Fruit fly (Drosophila melanogaster): ENCODE data around the gene ND-13A.

DNA sequence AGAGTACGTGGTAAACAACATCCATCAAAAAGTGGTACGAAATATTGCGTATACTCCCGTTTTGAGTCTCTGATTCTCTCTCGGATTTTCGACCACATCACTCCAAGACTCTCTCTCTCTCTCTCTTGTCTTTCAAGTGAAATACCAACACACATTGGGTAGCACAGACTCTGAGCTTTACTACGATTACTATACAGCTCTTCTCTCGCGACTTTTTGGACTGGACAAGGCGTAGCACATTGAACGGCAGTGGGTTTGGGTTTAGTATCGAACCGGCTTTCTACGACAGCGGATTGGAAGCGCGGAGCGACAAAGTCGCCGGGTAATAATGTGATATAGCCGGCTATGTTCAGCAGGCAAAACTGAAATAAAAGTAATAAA, 8.2 kb upstream of the ND-13A start:
- TF ChIP-seq net (GFP tag; optimal IDR thresholded peaks at IDR 0.05) (no peak), lz (GFP tag; optimal IDR thresholded peaks at IDR 0.05) (no peak), CG10669 (GFP tag; optimal IDR thresholded peaks at IDR 0.05) (no peak), Hr4 (GFP tag; optimal IDR thresholded peaks at IDR 0.05) (no peak), fd85E (GFP tag; optimal IDR thresholded peaks at IDR 0.05) (no peak), Hr38 (GFP tag; optimal IDR thresholded peaks at IDR 0.05) (no peak)
